Fruit fly (Drosophila melanogaster) whole organism, embryonic: ENCODE data around the gene Uxt.

Source experiments
- ATbp ChIP-seq: fragments of 200-800 bp; sonication (Bioruptor generic); optimal IDR thresholded peaks from 2 replicates; lab custom pipeline; 2017; ENCODE audit warnings: missing biosample characterization, mild to moderate bottlenecking, missing genetic modification characterization, missing genetic modification reagents
- Abd-B ChIP-seq: fragments of 200-800 bp; sonication (Bioruptor generic); optimal IDR thresholded peaks from 2 replicates; lab custom pipeline; 2018; ENCODE audit warnings: missing biosample characterization, mild to moderate bottlenecking, missing genetic modification characterization, moderate library complexity
- Awh ChIP-seq: fragments of 200-800 bp; sonication (Bioruptor generic); IDR thresholded peaks from 2 replicates; pipeline ENCODE4, ENCODE4 v1.3.6; 2022; ENCODE audit warnings: missing biosample characterization, missing genetic modification characterization
- CG11085 ChIP-seq: fragments of 200-800 bp; sonication (Bioruptor generic); IDR thresholded peaks from 2 replicates; pipeline ENCODE4 v1.3.6; 2022; ENCODE audit warnings: missing biosample characterization, missing genetic modification characterization
- CG1529 ChIP-seq: fragments of 200-800 bp; sonication (Bioruptor generic); optimal IDR thresholded peaks from 3 replicates; lab custom pipeline; 2018; ENCODE audit warnings: missing biosample characterization, missing genetic modification characterization
- CG15479 ChIP-seq: fragments of 200-800 bp; sonication (Bioruptor generic); optimal IDR thresholded peaks from 3 replicates; lab custom pipeline; 2019; ENCODE audit warnings: missing biosample characterization, mild to moderate bottlenecking, missing genetic modification characterization, moderate library complexity
- CG18262 ChIP-seq: fragments of 200-800 bp; optimal IDR thresholded peaks from 3 replicates; lab custom pipeline; 2019; ENCODE audit warnings: missing biosample characterization, mild to moderate bottlenecking, missing genetic modification characterization, moderate library complexity
- CG3407 ChIP-seq: fragments of 200-800 bp; sonication (Bioruptor generic); optimal IDR thresholded peaks from 2 replicates; lab custom pipeline; 2018; ENCODE audit warnings: missing biosample characterization, mild to moderate bottlenecking, missing genetic modification characterization
- CG4707 ChIP-seq: fragments of 200-800 bp; sonication (Bioruptor generic); optimal IDR thresholded peaks from 2 replicates; lab custom pipeline; 2018; ENCODE audit warnings: missing biosample characterization, mild to moderate bottlenecking, missing genetic modification characterization, moderate library complexity
- CG8281 ChIP-seq: fragments of 200-800 bp; sonication (Bioruptor generic); optimal IDR thresholded peaks from 2 replicates; lab custom pipeline; 2018; ENCODE audit warnings: missing biosample characterization, mild to moderate bottlenecking, missing genetic modification characterization, moderate library complexity
- CG8924 ChIP-seq: fragments of 200-800 bp; optimal IDR thresholded peaks from 3 replicates; lab custom pipeline; 2019; ENCODE audit warnings: missing biosample characterization, mild to moderate bottlenecking, missing genetic modification characterization, moderate library complexity
- CG9876 ChIP-seq: fragments of 200-800 bp; sonication (Bioruptor generic); optimal IDR thresholded peaks from 2 replicates; lab custom pipeline; 2016; ENCODE audit warnings: missing biosample characterization, missing genetic modification characterization
- CTCF ChIP-seq: fragments of 200-800 bp; sonication (Bioruptor generic); optimal IDR thresholded peaks from 2 replicates; lab custom pipeline; 2017; ENCODE audit warnings: missing biosample characterization, mild to moderate bottlenecking, missing genetic modification characterization, moderate library complexity
- Dad ChIP-seq: fragments of 200-800 bp; sonication (Bioruptor generic); optimal IDR thresholded peaks from 3 replicates; lab custom pipeline; 2016; ENCODE audit warnings: missing biosample characterization, missing genetic modification characterization
- H15 ChIP-seq: fragments of 200-800 bp; sonication (Bioruptor generic); IDR thresholded peaks from 3 replicates; pipeline ENCODE4 v1.3.6; 2022; ENCODE audit warnings: missing biosample characterization, missing genetic modification characterization
- Lhr ChIP-seq: fragments of 200-800 bp; sonication (Bioruptor generic); optimal IDR thresholded peaks from 3 replicates; lab custom pipeline; 2017; ENCODE audit warnings: mild to moderate bottlenecking, missing biosample characterization, missing genetic modification reagents, missing genetic modification characterization
- Mad ChIP-seq: fragments of 200-800 bp; sonication (Bioruptor generic); optimal IDR thresholded peaks from 2 replicates; lab custom pipeline; 2016; ENCODE audit warnings: missing biosample characterization, missing genetic modification characterization
- Med ChIP-seq: fragments of 200-800 bp; sonication (Bioruptor generic); peaks from one replicate; lab custom pipeline; 2016; ENCODE audit warnings: missing biosample characterization, missing genetic modification characterization, mild to moderate bottlenecking, inconsistent platforms, moderate library complexity
- NC2β ChIP-seq: fragments of 200-800 bp; sonication (Bioruptor generic); optimal IDR thresholded peaks from 2 replicates; lab custom pipeline; 2016; ENCODE audit warnings: missing biosample characterization, missing genetic modification characterization
- Oaz ChIP-seq: fragments of 200-800 bp; sonication (Bioruptor generic); IDR thresholded peaks from 2 replicates; pipeline ENCODE4 v1.3.6; 2022; ENCODE audit warnings: missing biosample characterization, missing genetic modification characterization
- Rfx ChIP-seq: fragments of 200-800 bp; sonication (Bioruptor generic); IDR thresholded peaks from 2 replicates; pipeline ENCODE4 v1.3.6; 2022; ENCODE audit warnings: missing biosample characterization, missing genetic modification characterization
- al ChIP-seq: fragments of 200-800 bp; sonication (Bioruptor generic); IDR thresholded peaks from 2 replicates; pipeline ENCODE4 v1.3.6; 2022; ENCODE audit warnings: missing biosample characterization, missing genetic modification characterization
- bowl ChIP-seq: fragments of 200-800 bp; sonication (Bioruptor generic); IDR thresholded peaks from 2 replicates; pipeline ENCODE4 v1.3.6; 2022; ENCODE audit warnings: missing biosample characterization, missing genetic modification characterization
- fd3F ChIP-seq: fragments of 200-800 bp; sonication (Bioruptor generic); optimal IDR thresholded peaks from 2 replicates; lab custom pipeline; 2018; ENCODE audit warnings: missing biosample characterization, mild to moderate bottlenecking, missing genetic modification characterization, moderate library complexity
- gt ChIP-seq: fragments of 200-800 bp; sonication (Bioruptor generic); IDR thresholded peaks from 2 replicates; pipeline ENCODE4 v1.3.6; 2022; ENCODE audit warnings: missing biosample characterization, missing genetic modification characterization
- hkb ChIP-seq, 2 experiments: fragments of 200-800 bp in 1 of 2; fragments of >200 bp in 1 of 2; sonication (Bioruptor generic) in 1 of 2; IDR thresholded peaks in 1 of 2; optimal IDR thresholded peaks in 1 of 2; 2 replicates each; pipeline versions ENCODE4 v1.3.6 to Lab custom; 2017 to 2022; ENCODE audit warnings: missing biosample characterization in 1 of 2, missing genetic modification characterization in 1 of 2
- inv ChIP-seq: fragments of 200-800 bp; sonication (Bioruptor generic); IDR thresholded peaks from 2 replicates; pipeline ENCODE4 v1.3.6; 2022; ENCODE audit warnings: missing biosample characterization, missing genetic modification characterization; ENCODE audit not compliant: partially characterized antibody
- jing ChIP-seq: fragments of 200-800 bp; sonication (Bioruptor generic); optimal IDR thresholded peaks from 2 replicates; lab custom pipeline; 2018; ENCODE audit warnings: missing biosample characterization, mild to moderate bottlenecking, missing genetic modification characterization
- ken ChIP-seq: fragments of 200-800 bp; sonication (Bioruptor generic); IDR thresholded peaks from 3 replicates; pipeline ENCODE4 v1.3.6; 2022; ENCODE audit warnings: missing biosample characterization, missing genetic modification characterization
- klu ChIP-seq: fragments of 200-800 bp; sonication (Bioruptor generic); IDR thresholded peaks from 2 replicates; pipeline ENCODE4 v1.3.6; 2022; ENCODE audit warnings: missing biosample characterization, missing genetic modification characterization
- nom ChIP-seq: fragments of 200-800 bp; sonication (Bioruptor generic); optimal IDR thresholded peaks from 2 replicates; lab custom pipeline; 2017; ENCODE audit warnings: missing biosample characterization, missing genetic modification characterization, mild to moderate bottlenecking, moderate library complexity, missing genetic modification reagents
- p53 ChIP-seq: fragments of 200-800 bp; sonication (Bioruptor generic); optimal IDR thresholded peaks from 2 replicates; lab custom pipeline; 2016; ENCODE audit warnings: missing biosample characterization, missing genetic modification characterization
- pan ChIP-seq, 4 experiments: fragments of >200 bp in 3 of 4; fragments of 200-800 bp in 1 of 4; sonication (Bioruptor generic) in 1 of 4; optimal IDR thresholded peaks in 3 of 4; IDR thresholded peaks in 1 of 4; 2 replicates each; pipeline versions ENCODE4 v1.3.6 to Lab custom; 2017 to 2022; ENCODE audit warnings: missing biosample characterization in 2 of 4, missing genetic modification characterization in 2 of 4, mixed read lengths in 1 of 4
- pnt ChIP-seq: fragments of 200-800 bp; sonication (Bioruptor generic); optimal IDR thresholded peaks from 3 replicates; lab custom pipeline; 2016; ENCODE audit warnings: missing biosample characterization, missing genetic modification characterization
- rib ChIP-seq: fragments of 200-800 bp; sonication (Bioruptor generic); IDR thresholded peaks from 2 replicates; pipeline ENCODE4 v1.3.6; 2022; ENCODE audit warnings: missing biosample characterization, missing genetic modification characterization
- run ChIP-seq: fragments of 200-800 bp; sonication (Bioruptor generic); optimal IDR thresholded peaks from 3 replicates; lab custom pipeline; 2018; ENCODE audit warnings: missing biosample characterization, mild to moderate bottlenecking, missing genetic modification characterization
- trem ChIP-seq: fragments of 200-800 bp; optimal IDR thresholded peaks from 3 replicates; lab custom pipeline; 2019; ENCODE audit warnings: missing biosample characterization, mild to moderate bottlenecking, missing genetic modification characterization, moderate library complexity
- wek ChIP-seq: fragments of 200-800 bp; sonication (Bioruptor generic); optimal IDR thresholded peaks from 3 replicates; lab custom pipeline; 2018; ENCODE audit warnings: missing biosample characterization, mild to moderate bottlenecking, missing genetic modification characterization, moderate library complexity

Gene Uxt

dm6 chr2L:15264483-15264987 lies 8.2 kb downstream of the Uxt start, which contains the start of gene yuri (continued):
- TF ChIP-seq jing (GFP tag; lab: Kevin White, UChicago) (no peak), CG18262 (peak; percentile 4), CG9876 (GFP tag; lab: Kevin White, UChicago) (no peak), Lhr (GFP tag; lab: Kevin White, UChicago) (no peak), gt (GFP tag; lab: Robert Waterston, UW) (no peak), H15 (GFP tag; lab: Robert Waterston, UW) (no peak), run (tag; lab: Kevin White, UChicago) (no peak), CG1529 (no peak), bowl (GFP tag; lab: Robert Waterston, UW) (peak; percentile 71; the same call in 1 of the 2 replicates), CG4707 (GFP tag; lab: Kevin White, UChicago) (no peak), rib (GFP tag; lab: Robert Waterston, UW) (peak; percentile 67), wek (GFP tag; lab: Kevin White, UChicago) (no peak), Rfx (GFP tag; lab: Robert Waterston, UW) (peak; percentile 47; the same call in 1 of the 2 replicates), Dad (GFP tag; lab: Kevin White, UChicago) (no peak), Mad (GFP tag; lab: Kevin White, UChicago) (no peak), al (GFP tag; lab: Robert Waterston, UW) (no peak), pan (optimal IDR thresholded peaks at IDR 0.05; lab: Kevin White, UChicago) (no peak), pan (GFP tag; optimal IDR thresholded peaks at IDR 0.05 in 1 of 2, IDR thresholded peaks at IDR 0.05 in 1 of 2) (peak in 1 of 2 experiments; percentile 42), CG8924 (tag; lab: Kevin White, UChicago) (peak; percentile 76), inv (GFP tag; lab: Robert Waterston, UW) (0 out of 2 replicates have a peak, but pooled peaks have one; percentile 22), ATbp (GFP tag; lab: Kevin White, UChicago) (peak; percentile 45), Oaz (GFP tag; lab: Robert Waterston, UW) (no peak), CG11085 (GFP tag; lab: Robert Waterston, UW) (no peak), hkb (optimal IDR thresholded peaks at IDR 0.05; lab: Kevin White, UChicago) (no peak), hkb (GFP tag; IDR thresholded peaks at IDR 0.05; lab: Robert Waterston, UW) (peak; percentile 67), fd3F (GFP tag; lab: Kevin White, UChicago) (no peak), Abd-B (GFP tag; lab: Kevin White, UChicago) (no peak), ken (GFP tag; lab: Robert Waterston, UW) (peak; percentile 17; the same call in 1 of the 3 replicates), p53 (GFP tag; lab: Kevin White, UChicago) (no peak), CTCF (GFP tag; lab: Kevin White, UChicago) (no peak)

dm6 chr2L:15271336-15271735 lies 15.0 kb downstream of the Uxt start:
- TF ChIP-seq CG15479 (GFP tag; lab: Kevin White, UChicago): peak; percentile 21
- no peak for TF ChIP-seq pnt (GFP tag; lab: Kevin White, UChicago)
- TF ChIP-seq klu (GFP tag; lab: Robert Waterston, UW): no peak
- 0 out of 2 replicates have a peak, but pooled peaks have one; percentile 16 for TF ChIP-seq Awh (GFP tag; lab: Robert Waterston, UW)
- no peak for TF ChIP-seq CG8281 (tag; lab: Kevin White, UChicago)
- peak; percentile 41 for TF ChIP-seq Med (GFP tag; lab: Kevin White, UChicago)
- TF ChIP-seq nom (GFP tag; lab: Kevin White, UChicago): peak; percentile 8
- no peak for TF ChIP-seq NC2β (GFP tag; lab: Kevin White, UChicago)
- no peak for TF ChIP-seq CG3407 (GFP tag; lab: Kevin White, UChicago)
- no peak for TF ChIP-seq trem (tag; lab: Kevin White, UChicago)
